Worm (Caenorhabditis elegans): ENCODE measurements around the gene rgs-4.

Gene rgs-4

ce11 chrII:12654447-12654846 lies at the start of gene rgs-4:
Gene rgs-4, plus strand, starts transcription at chrII:12654747.
- TF ChIP-seq pbrm-1 (GFP tag; IDR thresholded peaks at IDR 0.05) (no peak), mxl-1 (tag; optimal IDR thresholded peaks at IDR 0.05) (no peak), snpc-4 (GFP tag; optimal IDR thresholded peaks at IDR 0.05) (no peak), snpc-4 (tag; optimal IDR thresholded peaks at IDR 0.05) (no peak), hsf-1 (GFP tag; IDR thresholded peaks at IDR 0.05) (no peak)

DNA sequence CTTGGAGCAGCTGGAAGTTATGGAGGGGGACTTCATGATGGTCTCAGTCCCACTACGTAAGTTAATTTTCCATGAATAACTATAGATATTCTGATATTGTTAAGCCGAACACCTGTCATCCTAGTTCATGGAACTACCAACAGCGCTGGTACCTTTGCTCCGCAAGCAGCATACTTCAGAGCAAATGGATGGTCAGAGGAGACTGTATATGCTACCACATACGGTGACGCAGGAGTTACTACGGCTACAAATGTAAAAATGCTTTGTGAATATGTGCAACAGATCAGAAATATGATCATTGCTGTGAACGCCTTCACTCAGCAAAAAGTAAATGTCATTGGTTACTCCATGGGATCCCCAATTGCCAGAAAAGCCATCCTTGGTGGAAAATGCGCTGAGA lies 48.4 kb upstream of the rgs-4 start:
- TF ChIP-seq C06A6.2 (GFP tag; conservative IDR thresholded peaks at IDR 0.05) = no peak
- TF ChIP-seq Y56A3A.18 (GFP tag; IDR thresholded peaks at IDR 0.05) = no peak
- TF ChIP-seq ama-1 (optimal IDR thresholded peaks at IDR 0.05) = no peak
- no peak for TF ChIP-seq ama-1 (GFP tag; optimal IDR thresholded peaks at IDR 0.05)
- TF ChIP-seq hrde-1 (tag; optimal IDR thresholded peaks at IDR 0.05; ENCODE audit: borderline replicate concordance) = no peak
- no peak for TF ChIP-seq attf-6 (GFP tag; IDR thresholded peaks at IDR 0.05)
- TF ChIP-seq let-526 (GFP tag; IDR thresholded peaks at IDR 0.05) = no peak
- TF ChIP-seq athp-1 (tag; optimal IDR thresholded peaks at IDR 0.05) = no peak
- no peak for TF ChIP-seq bed-2 (GFP tag; IDR thresholded peaks at IDR 0.05)

DNA sequence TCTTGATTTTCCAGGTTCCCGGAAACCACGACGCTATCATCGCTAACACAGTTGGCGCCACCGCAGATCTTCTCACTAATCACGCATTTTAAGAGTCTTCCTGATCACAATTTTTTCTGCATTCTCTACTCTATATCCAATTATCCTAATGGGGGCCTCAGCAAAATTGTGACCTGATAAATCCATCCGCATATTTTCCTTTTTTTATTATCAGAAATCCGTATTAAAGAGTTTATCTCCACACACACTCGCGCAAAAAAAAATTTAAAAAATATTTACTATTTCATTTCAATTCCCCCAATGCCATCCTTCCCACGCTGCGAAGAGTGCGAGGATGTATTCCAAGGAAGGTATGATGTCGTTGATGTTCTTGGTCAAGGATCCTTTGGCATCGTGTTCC lies 47.6 kb upstream of the rgs-4 start, which contains the start of gene Y38E10A.8:
Y38E10A.8 (plus strand) TSS at position 301 of the 400 bp plus-strand sequence.
- TF ChIP-seq zfh-2 (GFP tag; conservative IDR thresholded peaks at IDR 0.05) = no peak
- TF ChIP-seq D2030.7 (GFP tag; IDR thresholded peaks at IDR 0.05) = no peak
- TF ChIP-seq Y67H2A.10 (GFP tag; conservative IDR thresholded peaks at IDR 0.05) = no peak
- no peak for TF ChIP-seq F10E7.11 (tag; optimal IDR thresholded peaks at IDR 0.05)
- no peak for TF ChIP-seq nfyb-1 (GFP tag; IDR thresholded peaks at IDR 0.05)
- no peak for TF ChIP-seq ceh-40 (GFP tag; IDR thresholded peaks at IDR 0.05)

DNA sequence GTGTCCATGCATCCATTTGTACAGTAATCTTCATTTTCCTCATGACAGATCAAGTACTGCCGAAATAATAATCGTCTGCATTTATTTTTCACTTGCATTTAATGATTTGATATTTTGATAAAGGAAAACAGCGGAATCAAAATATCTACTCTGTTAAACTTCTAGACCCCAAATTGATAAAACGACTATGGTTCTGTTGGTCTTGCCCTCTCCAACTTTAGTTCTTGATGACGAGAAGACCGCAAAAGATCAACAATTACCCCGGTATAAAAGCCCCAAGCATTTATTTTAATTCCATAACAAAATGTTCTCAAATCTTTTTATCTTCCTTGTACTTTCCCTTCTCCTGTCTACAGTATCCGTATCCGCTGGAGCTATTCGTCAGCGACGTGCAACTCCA lies 45.9 kb upstream of the rgs-4 start, which contains the start of gene Y38E10A.9:
Y38E10A.9 (plus strand) TSS at position 301 of the 400 bp plus-strand sequence.
- TF ChIP-seq T26A5.8 (tag; optimal IDR thresholded peaks at IDR 0.05) = no peak
- TF ChIP-seq mcd-1 (GFP tag; IDR thresholded peaks at IDR 0.05) = no peak
- no peak for TF ChIP-seq die-1 (tag; optimal IDR thresholded peaks at IDR 0.05)
- TF ChIP-seq bed-1 (GFP tag; IDR thresholded peaks at IDR 0.05) = no peak
- no peak for TF ChIP-seq ama-1 (optimal IDR thresholded peaks at IDR 0.05)
- no peak for TF ChIP-seq ama-1 (GFP tag; optimal IDR thresholded peaks at IDR 0.05)
- no peak for TF ChIP-seq hmg-20 (GFP tag; IDR thresholded peaks at IDR 0.05)
- TF ChIP-seq efl-1 (GFP tag; optimal IDR thresholded peaks at IDR 0.05) = no peak
- no peak for TF ChIP-seq nhr-179 (tag; optimal IDR thresholded peaks at IDR 0.05)
- no peak for TF ChIP-seq lsl-1 (GFP tag; optimal IDR thresholded peaks at IDR 0.05)
- no peak for TF ChIP-seq egl-18 (GFP tag; IDR thresholded peaks at IDR 0.05)
- no peak for TF ChIP-seq mel-28 (tag; optimal IDR thresholded peaks at IDR 0.05; ENCODE audit: borderline replicate concordance)

DNA sequence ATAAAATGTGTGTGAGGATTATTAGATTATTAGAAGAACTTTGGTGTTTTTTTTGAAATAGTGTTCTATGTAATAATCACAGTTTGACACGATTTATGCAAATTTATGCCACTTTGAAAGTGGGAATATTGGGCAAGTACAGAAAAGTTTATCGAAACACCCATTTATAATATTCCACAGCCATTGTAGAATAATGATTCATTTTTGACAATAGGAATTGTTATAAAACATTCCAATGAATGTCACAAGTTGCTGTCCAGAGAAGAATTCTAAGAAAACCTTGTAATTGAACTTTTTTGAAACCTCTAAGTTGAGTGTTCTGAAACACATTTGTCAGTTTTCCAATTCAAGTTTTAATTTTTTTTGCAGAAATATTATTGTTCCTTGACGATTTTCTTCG lies 42.3 kb upstream of the rgs-4 start, which contains the start of gene nspe-4:
nspe-4 (plus strand) TSS at position 301 of the 400 bp plus-strand sequence.
- TF ChIP-seq hmg-20 (GFP tag; IDR thresholded peaks at IDR 0.05) (no peak), Y67H2A.10 (GFP tag; conservative IDR thresholded peaks at IDR 0.05) (no peak), zim-3 (tag; optimal IDR thresholded peaks at IDR 0.05) (no peak)

DNA sequence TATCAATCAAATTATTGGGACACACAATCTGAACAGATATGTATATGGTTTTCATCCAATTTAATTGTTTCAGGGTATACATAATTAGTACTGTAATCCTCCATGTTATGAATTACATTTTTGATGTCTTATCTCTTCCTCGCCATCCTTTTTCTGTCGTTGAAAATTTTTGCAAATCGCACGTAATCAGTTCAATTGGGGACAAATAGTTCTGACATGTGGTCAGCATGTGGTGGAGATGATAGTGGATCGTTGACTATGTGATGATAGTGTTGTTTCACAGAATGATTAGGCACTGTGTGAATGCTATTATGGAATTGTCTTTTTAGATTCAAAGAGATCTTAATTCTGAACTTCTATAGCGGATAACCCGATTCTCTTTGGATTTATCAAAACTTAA lies 39.1 kb upstream of the rgs-4 start:
- TF ChIP-seq lir-1 (GFP tag; conservative IDR thresholded peaks at IDR 0.05) (no peak), dox-1 (GFP tag; IDR thresholded peaks at IDR 0.05) (no peak), D2030.7 (GFP tag; IDR thresholded peaks at IDR 0.05) (no peak), lin-35 (GFP tag; optimal IDR thresholded peaks at IDR 0.05) (no peak), hlh-12 (tag; optimal IDR thresholded peaks at IDR 0.05) (no peak), Y67H2A.10 (GFP tag; conservative IDR thresholded peaks at IDR 0.05) (no peak), lin-54 (GFP tag; optimal IDR thresholded peaks at IDR 0.05) (no peak), F37B4.10 (GFP tag; IDR thresholded peaks at IDR 0.05) (no peak), tlf-1 (GFP tag; optimal IDR thresholded peaks at IDR 0.05) (no peak), F52B5.7 (tag; optimal IDR thresholded peaks at IDR 0.05) (no peak), nhr-27 (tag; optimal IDR thresholded peaks at IDR 0.05) (no peak), hmg-1.2 (GFP tag; IDR thresholded peaks at IDR 0.05) (no peak), Y53G8AR.9 (GFP tag; conservative IDR thresholded peaks at IDR 0.05) (no peak), Y56A3A.18 (GFP tag; IDR thresholded peaks at IDR 0.05) (no peak), C06A6.2 (GFP tag; conservative IDR thresholded peaks at IDR 0.05) (no peak)

Measured in whole organism, young adult.